Worm (Caenorhabditis elegans) whole organism, L1 larva: ENCODE measurements around the gene acs-5.

Experiments used
- lsy-2 ChIP-seq, 2 experiments: fragments of 150-350 bp; optimal IDR thresholded peaks; 2 replicates each; lab custom pipeline; 2014; ENCODE audit warnings: missing biosample characterization in 2 of 2, missing genetic modification characterization in 2 of 2
- rnt-1 ChIP-seq: sonication (generic microtip); optimal IDR thresholded peaks from 2 replicates; lab custom pipeline; 2016; ENCODE audit warnings: mild to moderate bottlenecking, missing genetic modification characterization, moderate library complexity, missing compliant biosample characterization
- ztf-11 ChIP-seq, 2 experiments: sonication (generic microtip); optimal IDR thresholded peaks; 2 replicates each; lab custom pipeline; 2016 to 2017; ENCODE audit warnings: missing genetic modification characterization in 2 of 2, missing biosample characterization in 1 of 2, missing compliant biosample characterization in 1 of 2

- TF ChIP-seq ztf-11 (tag; optimal IDR thresholded peaks at IDR 0.05; lab: Kevin White, UChicago) = no peak
- no peak for TF ChIP-seq rnt-1 (tag; lab: Kevin White, UChicago)
- TF ChIP-seq lsy-2 (tag; optimal IDR thresholded peaks at IDR 0.05; lab: Kevin White, UChicago) = peak in 1 of 2 experiments; percentile 12
Observed at ce11 chrIII:13565972-13566371, 22.6 kb upstream of the acs-5 start.
